Fruit fly (Drosophila melanogaster) whole organism, pupa: ENCODE data around the gene Ccdc58.

ENCODE experiments used
- CG10348 ChIP-seq: fragments of 200-800 bp; sonication (Bioruptor generic); IDR thresholded peaks from 2 replicates; pipeline ENCODE4 v1.3.6; 2022; ENCODE audit warnings: missing biosample characterization, missing genetic modification characterization
- D1 ChIP-seq: fragments of 200-800 bp; sonication (Bioruptor generic); optimal IDR thresholded peaks from 2 replicates; lab custom pipeline; 2018; ENCODE audit warnings: missing biosample characterization, mild to moderate bottlenecking, missing genetic modification characterization, moderate library complexity
- Snoo ChIP-seq: fragments of 200-800 bp; sonication (Bioruptor generic); optimal IDR thresholded peaks from 3 replicates; lab custom pipeline; 2017; ENCODE audit warnings: missing biosample characterization, mild to moderate bottlenecking, missing genetic modification characterization, inconsistent platforms

- TF ChIP-seq CG10348 (GFP tag; lab: Robert Waterston, UW) (no peak), D1 (no peak), Snoo (no peak)
These were observed 2.5 kb downstream of the Ccdc58 start for dm6 chr3L:19807521-19807920.
